Fruit fly (Drosophila melanogaster): Measurements from ENCODE around the gene mtSSB.

mtSSB gene

dm6 chr3R:16253427-16253883 is 48.4 kb upstream of the mtSSB start (continued):
- peak; percentile 90 for TF ChIP-seq CG18619 (GFP tag; optimal IDR thresholded peaks at IDR 0.05)
- no peak for TF ChIP-seq Xrp1 (GFP tag; IDR thresholded peaks at IDR 0.05)
- peak; percentile 35 for TF ChIP-seq CG18764 (GFP tag; optimal IDR thresholded peaks at IDR 0.05)
- TF ChIP-seq CG7928 (GFP tag; optimal IDR thresholded peaks at IDR 0.05): peak; percentile 8
- TF ChIP-seq Nf-YB (GFP tag; optimal IDR thresholded peaks at IDR 0.05): peak; percentile 69
- no peak for TF ChIP-seq Lim3 (GFP tag; IDR thresholded peaks at IDR 0.05)
- TF ChIP-seq Vsx1 (GFP tag; optimal IDR thresholded peaks at IDR 0.05): peak; percentile 69
- peak; percentile 53 for TF ChIP-seq Spps (tag; optimal IDR thresholded peaks at IDR 0.05)
- TF ChIP-seq Lhr (GFP tag; optimal IDR thresholded peaks at IDR 0.05): no peak
- peak; percentile 73 for TF ChIP-seq CG6765 (GFP tag; optimal IDR thresholded peaks at IDR 0.05)
- peak; percentile 2 for TF ChIP-seq CG1603 (tag; optimal IDR thresholded peaks at IDR 0.05)
- TF ChIP-seq CG15696 (tag; optimal IDR thresholded peaks at IDR 0.05): peak; percentile 39
- no peak for TF ChIP-seq oc (tag; optimal IDR thresholded peaks at IDR 0.05)
- TF ChIP-seq z (GFP tag; IDR thresholded peaks at IDR 0.05): no peak
- no peak for TF ChIP-seq Dip2 (GFP tag; IDR thresholded peaks at IDR 0.05)
- no peak for TF ChIP-seq dati (GFP tag; IDR thresholded peaks at IDR 0.05)
- TF ChIP-seq grn (GFP tag; optimal IDR thresholded peaks at IDR 0.05): no peak
- TF ChIP-seq Dfd (GFP tag; optimal IDR thresholded peaks at IDR 0.05): no peak
- peak; percentile 80 for TF ChIP-seq HHEX (GFP tag; optimal IDR thresholded peaks at IDR 0.05)
- peak; percentile 73 for TF ChIP-seq scrt (GFP tag; optimal IDR thresholded peaks at IDR 0.05)
- TF ChIP-seq CG13424 (tag; optimal IDR thresholded peaks at IDR 0.05): peak; percentile 87
- TF ChIP-seq jing (GFP tag; optimal IDR thresholded peaks at IDR 0.05): no peak
- peak; percentile 69 for TF ChIP-seq CG4820 (GFP tag; optimal IDR thresholded peaks at IDR 0.05)
- TF ChIP-seq CG2116 (GFP tag; optimal IDR thresholded peaks at IDR 0.05): peak; percentile 34
- TF ChIP-seq unc-4 (GFP tag; IDR thresholded peaks at IDR 0.05; ENCODE audit: partially characterized antibody): no peak
- peak; percentile 56 for TF ChIP-seq CG10431 (GFP tag; optimal IDR thresholded peaks at IDR 0.05)
- no peak for TF ChIP-seq E2f1 (GFP tag; IDR thresholded peaks at IDR 0.05)
- TF ChIP-seq toy (GFP tag; IDR thresholded peaks at IDR 0.05): no peak
- peak; percentile 66 for TF ChIP-seq CG6813 (GFP tag; optimal IDR thresholded peaks at IDR 0.05)
- peak; percentile 40 for TF ChIP-seq slou (GFP tag; optimal IDR thresholded peaks at IDR 0.05)
- TF ChIP-seq Fer2 (tag; optimal IDR thresholded peaks at IDR 0.05): peak; percentile 55
- peak; percentile 89 for TF ChIP-seq Oli (tag; optimal IDR thresholded peaks at IDR 0.05)
- TF ChIP-seq chif (GFP tag; optimal IDR thresholded peaks at IDR 0.05): no peak
- peak; percentile 6 for TF ChIP-seq kay (GFP tag; optimal IDR thresholded peaks at IDR 0.05)
- TF ChIP-seq Scr (GFP tag; IDR thresholded peaks at IDR 0.05; ENCODE audit: partially characterized antibody): no peak
- TF ChIP-seq Pdp1 (GFP tag; optimal IDR thresholded peaks at IDR 0.05): peak in 1 of 2 experiments; percentile 8
- peak; percentile 79 for TF ChIP-seq D19A (tag; optimal IDR thresholded peaks at IDR 0.05)
- TF ChIP-seq Hmr (GFP tag; optimal IDR thresholded peaks at IDR 0.05): peak; percentile 87
- no peak for TF ChIP-seq Sry-δ (GFP tag; optimal IDR thresholded peaks at IDR 0.05)
- TF ChIP-seq CG12155 (GFP tag; optimal IDR thresholded peaks at IDR 0.05): peak; percentile 31
- TF ChIP-seq exex (tag; optimal IDR thresholded peaks at IDR 0.05): peak; percentile 49
- TF ChIP-seq Taf1 (GFP tag; IDR thresholded peaks at IDR 0.05): no peak
- peak; percentile 85 for TF ChIP-seq CG18599 (GFP tag; optimal IDR thresholded peaks at IDR 0.05)
- TF ChIP-seq sug (tag; optimal IDR thresholded peaks at IDR 0.05): peak; percentile 70
- TF ChIP-seq phol (tag; optimal IDR thresholded peaks at IDR 0.05): peak; percentile 86
- no peak for TF ChIP-seq TFAM (GFP tag; optimal IDR thresholded peaks at IDR 0.05)
- no peak for TF ChIP-seq CG13287 (GFP tag; IDR thresholded peaks at IDR 0.05; ENCODE audit: partially characterized antibody)
- TF ChIP-seq CG15479 (GFP tag; optimal IDR thresholded peaks at IDR 0.05): no peak
- peak; percentile 65 for TF ChIP-seq tap (tag; optimal IDR thresholded peaks at IDR 0.05)
- peak; percentile 74 for TF ChIP-seq nerfin-1 (tag; optimal IDR thresholded peaks at IDR 0.05)

All from whole organism, embryonic.